Fruit fly (Drosophila melanogaster) whole organism, embryonic: ENCODE measurements around the gene CG12253.

Experiments
- CG11723 ChIP-seq: fragments of 200-800 bp; sonication (Bioruptor generic); optimal IDR thresholded peaks from 2 replicates; lab custom pipeline; 2017; ENCODE audit warnings: missing biosample characterization, mild to moderate bottlenecking, missing genetic modification characterization
- CG12236 ChIP-seq: fragments of 200-800 bp; sonication (Bioruptor generic); optimal IDR thresholded peaks from 2 replicates; lab custom pipeline; 2016; ENCODE audit warnings: missing biosample characterization, missing genetic modification characterization
- CG13624 ChIP-seq: fragments of 200-800 bp; sonication (Bioruptor generic); optimal IDR thresholded peaks from 2 replicates; lab custom pipeline; 2016; ENCODE audit warnings: missing biosample characterization, missing genetic modification characterization
- CG1792 ChIP-seq: fragments of 200-800 bp; sonication (Bioruptor generic); optimal IDR thresholded peaks from 2 replicates; lab custom pipeline; 2016; ENCODE audit warnings: missing biosample characterization, missing genetic modification characterization
- CG2129 ChIP-seq: fragments of 200-800 bp; sonication (Bioruptor generic); IDR thresholded peaks from 2 replicates; pipeline ENCODE4 v1.3.6; 2022; ENCODE audit warnings: missing biosample characterization, missing genetic modification characterization; ENCODE audit not compliant: partially characterized antibody
- CG32767 ChIP-seq: fragments of 200-800 bp; sonication (Bioruptor generic); IDR thresholded peaks from 2 replicates; pipeline ENCODE4 v1.3.6; 2022; ENCODE audit warnings: missing biosample characterization, missing genetic modification characterization
- CG33213 ChIP-seq: fragments of 200-800 bp; sonication (Bioruptor generic); optimal IDR thresholded peaks from 3 replicates; lab custom pipeline; 2016; ENCODE audit warnings: missing biosample characterization, missing genetic modification characterization
- CG34224 ChIP-seq: fragments of 200-800 bp; sonication (Bioruptor generic); IDR thresholded peaks from 3 replicates; pipeline ENCODE4 v1.3.6; 2022; ENCODE audit warnings: missing biosample characterization, missing genetic modification characterization; ENCODE audit not compliant: partially characterized antibody
- CG4360 ChIP-seq: fragments of 200-800 bp; sonication (Bioruptor generic); IDR thresholded peaks from 2 replicates; pipeline ENCODE4 v1.3.6; 2022; ENCODE audit warnings: missing biosample characterization, missing genetic modification characterization
- CG7928 ChIP-seq: fragments of 200-800 bp; sonication (Bioruptor generic); optimal IDR thresholded peaks from 2 replicates; lab custom pipeline; 2017; ENCODE audit warnings: missing biosample characterization, mild to moderate bottlenecking, missing genetic modification characterization
- CG7963 ChIP-seq: fragments of 200-800 bp; sonication (Bioruptor generic); IDR thresholded peaks from 3 replicates; pipeline ENCODE4 v1.3.6; 2022; ENCODE audit warnings: missing biosample characterization, missing genetic modification characterization; ENCODE audit not compliant: partially characterized antibody
- CG8290 ChIP-seq, 3 experiments: fragments of 200-800 bp; sonication (Bioruptor generic); optimal IDR thresholded peaks; 2 replicates each; lab custom pipeline; 2016 to 2019; ENCODE audit warnings: missing biosample characterization in 3 of 3, missing genetic modification characterization in 3 of 3, mild to moderate bottlenecking in 2 of 3, moderate library complexity in 1 of 3
- CG9437 ChIP-seq: fragments of 200-800 bp; sonication (Bioruptor generic); optimal IDR thresholded peaks from 2 replicates; lab custom pipeline; 2018; ENCODE audit warnings: missing biosample characterization, mild to moderate bottlenecking, missing genetic modification characterization
- Dip3 ChIP-seq: fragments of 200-800 bp; sonication (Bioruptor generic); optimal IDR thresholded peaks from 3 replicates; lab custom pipeline; 2016; ENCODE audit warnings: missing biosample characterization, missing genetic modification characterization
- Dref ChIP-seq: fragments of 200-800 bp; sonication (Bioruptor generic); IDR thresholded peaks from 2 replicates; pipeline ENCODE4 v1.3.6; 2022; ENCODE audit warnings: missing biosample characterization, missing genetic modification characterization
- E2f1 ChIP-seq: fragments of 200-800 bp; sonication (Bioruptor generic); IDR thresholded peaks from 2 replicates; pipeline ENCODE4 v1.3.6; 2022; ENCODE audit warnings: missing biosample characterization, missing genetic modification characterization
- E2f2 ChIP-seq: fragments of 200-800 bp; sonication (Bioruptor generic); IDR thresholded peaks from 2 replicates; pipeline ENCODE4 v1.3.6; 2022; ENCODE audit warnings: missing biosample characterization, missing genetic modification characterization
- Ets97D ChIP-seq: fragments of 200-800 bp; sonication (Bioruptor generic); optimal IDR thresholded peaks from 3 replicates; lab custom pipeline; 2016; ENCODE audit warnings: missing biosample characterization, missing genetic modification characterization
- HmgZ ChIP-seq: fragments of 200-800 bp; sonication (Bioruptor generic); optimal IDR thresholded peaks from 2 replicates; lab custom pipeline; 2018; ENCODE audit warnings: missing biosample characterization, mild to moderate bottlenecking, missing genetic modification characterization
- Hsf ChIP-seq: fragments of 200-800 bp; sonication (Bioruptor generic); optimal IDR thresholded peaks from 3 replicates; lab custom pipeline; 2016; ENCODE audit warnings: missing biosample characterization, missing genetic modification characterization
- Med ChIP-seq: fragments of 200-800 bp; sonication (Bioruptor generic); peaks from one replicate; lab custom pipeline; 2016; ENCODE audit warnings: missing biosample characterization, missing genetic modification characterization, mild to moderate bottlenecking, inconsistent platforms, moderate library complexity
- Opbp ChIP-seq: fragments of 200-800 bp; sonication (Bioruptor generic); IDR thresholded peaks from 3 replicates; pipeline ENCODE4 v1.3.6; 2022; ENCODE audit warnings: missing biosample characterization, missing genetic modification characterization; ENCODE audit not compliant: partially characterized antibody
- Sry-β ChIP-seq: fragments of 200-800 bp; sonication (Bioruptor generic); optimal IDR thresholded peaks from 2 replicates; lab custom pipeline; 2018; ENCODE audit warnings: missing biosample characterization, mild to moderate bottlenecking, missing genetic modification characterization, moderate library complexity
- bab2 ChIP-seq: fragments of 200-800 bp; sonication (Bioruptor generic); optimal IDR thresholded peaks from 2 replicates; lab custom pipeline; 2016; ENCODE audit warnings: missing biosample characterization, missing genetic modification characterization
- cg ChIP-seq: fragments of 200-800 bp; sonication (Bioruptor generic); optimal IDR thresholded peaks from 3 replicates; lab custom pipeline; 2019; ENCODE audit warnings: missing biosample characterization, mild to moderate bottlenecking, missing genetic modification characterization, moderate library complexity
- emc ChIP-seq: fragments of 200-800 bp; sonication (Bioruptor generic); optimal IDR thresholded peaks from 2 replicates; lab custom pipeline; 2016; ENCODE audit warnings: missing biosample characterization, missing genetic modification characterization
- gfzf ChIP-seq: fragments of 200-800 bp; sonication (Bioruptor generic); optimal IDR thresholded peaks from 2 replicates; lab custom pipeline; 2016; ENCODE audit warnings: missing biosample characterization, mild to moderate bottlenecking, missing genetic modification characterization, moderate library complexity
- kah ChIP-seq: fragments of 200-800 bp; sonication (Bioruptor generic); optimal IDR thresholded peaks from 2 replicates; lab custom pipeline; 2018; ENCODE audit warnings: missing biosample characterization, mild to moderate bottlenecking, missing genetic modification characterization
- knrl ChIP-seq: fragments of 200-800 bp; sonication (Bioruptor generic); IDR thresholded peaks from 3 replicates; pipeline ENCODE4 v1.3.6; 2022; ENCODE audit warnings: missing biosample characterization, missing genetic modification characterization; ENCODE audit not compliant: partially characterized antibody
- lbe ChIP-seq: fragments of 200-800 bp; sonication (Bioruptor generic); optimal IDR thresholded peaks from 2 replicates; lab custom pipeline; 2016; ENCODE audit warnings: missing biosample characterization, mild to moderate bottlenecking, missing genetic modification characterization
- mld ChIP-seq: fragments of 200-800 bp; sonication (Bioruptor generic); IDR thresholded peaks from 3 replicates; pipeline ENCODE4 v1.3.6; 2022; ENCODE audit warnings: missing biosample characterization, missing genetic modification characterization; ENCODE audit not compliant: partially characterized antibody
- onecut ChIP-seq: fragments of 200-800 bp; sonication (Bioruptor generic); IDR thresholded peaks from 2 replicates; pipeline ENCODE4 v1.3.6; 2022; ENCODE audit warnings: missing biosample characterization, missing genetic modification characterization
- pan ChIP-seq, 4 experiments: fragments of >200 bp in 3 of 4; fragments of 200-800 bp in 1 of 4; sonication (Bioruptor generic) in 1 of 4; optimal IDR thresholded peaks in 3 of 4; IDR thresholded peaks in 1 of 4; 2 replicates each; pipeline versions ENCODE4 v1.3.6 to Lab custom; 2017 to 2022; ENCODE audit warnings: missing biosample characterization in 2 of 4, missing genetic modification characterization in 2 of 4, mixed read lengths in 1 of 4
- row ChIP-seq: fragments of 200-800 bp; sonication (Bioruptor generic); IDR thresholded peaks from 3 replicates; pipeline ENCODE4 v1.3.6; 2022; ENCODE audit warnings: missing biosample characterization, missing genetic modification characterization
- sd ChIP-seq: fragments of 200-800 bp; sonication (Bioruptor generic); optimal IDR thresholded peaks from 3 replicates; lab custom pipeline; 2018; ENCODE audit warnings: missing biosample characterization, mild to moderate bottlenecking, missing genetic modification characterization, moderate library complexity
- sna ChIP-seq: fragments of 200-800 bp; sonication (Bioruptor generic); IDR thresholded peaks from 2 replicates; pipeline ENCODE4 v1.3.6; 2022; ENCODE audit warnings: missing biosample characterization, missing genetic modification characterization; ENCODE audit not compliant: partially characterized antibody
- tna ChIP-seq: fragments of 200-800 bp; sonication (Bioruptor generic); IDR thresholded peaks from 2 replicates; pipeline ENCODE4 v1.3.6; 2022; ENCODE audit warnings: missing biosample characterization, missing genetic modification characterization; ENCODE audit not compliant: partially characterized antibody
- unc-4 ChIP-seq: fragments of 200-800 bp; sonication (Bioruptor generic); IDR thresholded peaks from 2 replicates; pipeline ENCODE4 v1.3.6; 2022; ENCODE audit warnings: missing biosample characterization, missing genetic modification characterization; ENCODE audit not compliant: partially characterized antibody
- vnd ChIP-seq: fragments of 200-800 bp; sonication (Bioruptor generic); IDR thresholded peaks from 3 replicates; pipeline ENCODE4 v1.3.6; 2022; ENCODE audit warnings: missing biosample characterization, missing genetic modification characterization; ENCODE audit not compliant: partially characterized antibody

CG12253 gene

dm6 chr2L:10989162-10989561, 1.6 kb downstream of the CG12253 start, which contains the start of gene TTLL4A (continued):
- TF ChIP-seq mld (GFP tag; lab: Robert Waterston, UW) (peak; percentile 99), CG7928 (GFP tag; lab: Kevin White, UChicago) (no peak), cg (GFP tag; lab: Kevin White, UChicago) (no peak), sd (tag; lab: Kevin White, UChicago) (no peak), CG12236 (GFP tag; lab: Kevin White, UChicago) (no peak), Opbp (GFP tag; lab: Robert Waterston, UW) (peak; percentile 99), onecut (GFP tag; lab: Robert Waterston, UW) (peak; percentile 72), gfzf (GFP tag; lab: Kevin White, UChicago) (peak; percentile 54), CG11723 (GFP tag; lab: Kevin White, UChicago) (no peak), Ets97D (GFP tag; lab: Kevin White, UChicago) (peak; percentile 86), lbe (peak; percentile 68), Sry-β (peak; percentile 17), CG7963 (peak; percentile 97), Dref (GFP tag; lab: Robert Waterston, UW) (peak; percentile 62), row (GFP tag; lab: Robert Waterston, UW) (peak; percentile 86; the same call in 2 of the 3 replicates), tna (peak; percentile 96), CG33213 (peak; percentile 42), emc (GFP tag; lab: Kevin White, UChicago) (no peak), Dip3 (GFP tag; lab: Kevin White, UChicago) (peak; percentile 81), kah (GFP tag; lab: Kevin White, UChicago) (peak; percentile 48), CG2129 (GFP tag; lab: Robert Waterston, UW) (peak; percentile 94), E2f1 (GFP tag; lab: Robert Waterston, UW) (no peak), CG13624 (GFP tag; lab: Kevin White, UChicago) (peak; percentile 58), CG32767 (GFP tag; lab: Robert Waterston, UW) (no peak), CG4360 (GFP tag; lab: Robert Waterston, UW) (peak; percentile 10; the same call in 1 of the 2 replicates), HmgZ (tag; lab: Kevin White, UChicago) (no peak), bab2 (GFP tag; lab: Kevin White, UChicago) (peak; percentile 7), CG9437 (GFP tag; lab: Kevin White, UChicago) (peak; percentile 85), Med (peak; percentile 89), CG34224 (GFP tag; lab: Robert Waterston, UW) (peak; percentile 98), sna (GFP tag; lab: Robert Waterston, UW) (peak; percentile 97), unc-4 (peak; percentile 97), CG1792 (GFP tag; lab: Kevin White, UChicago) (peak; percentile 3), Hsf (peak; percentile 21), CG8290 (GFP tag; optimal IDR thresholded peaks at IDR 0.05; lab: Kevin White, UChicago) (peak; percentile 27), CG8290 (tag; optimal IDR thresholded peaks at IDR 0.05; lab: Kevin White, UChicago) (no peak), E2f2 (GFP tag; lab: Robert Waterston, UW) (peak; percentile 67), pan (optimal IDR thresholded peaks at IDR 0.05; lab: Kevin White, UChicago) (no peak), pan (GFP tag; optimal IDR thresholded peaks at IDR 0.05 in 1 of 2, IDR thresholded peaks at IDR 0.05 in 1 of 2) (no peak), knrl (peak; percentile 98), vnd (GFP tag; lab: Robert Waterston, UW) (peak; percentile 97)
